Fruit fly (Drosophila melanogaster) whole organism: ENCODE data around the gene Gld2.

ENCODE experiments used
- EcR ChIP-seq, 2 experiments: fragments of >200 bp; optimal IDR thresholded peaks; 2 replicates each; lab custom pipeline; 2017; ENCODE audit warnings: missing biosample characterization in 2 of 2, missing genetic modification characterization in 2 of 2, missing genetic modification reagents in 2 of 2
- psq ChIP-seq: fragments of >200 bp; optimal IDR thresholded peaks from 2 replicates; lab custom pipeline; 2017

DNA sequence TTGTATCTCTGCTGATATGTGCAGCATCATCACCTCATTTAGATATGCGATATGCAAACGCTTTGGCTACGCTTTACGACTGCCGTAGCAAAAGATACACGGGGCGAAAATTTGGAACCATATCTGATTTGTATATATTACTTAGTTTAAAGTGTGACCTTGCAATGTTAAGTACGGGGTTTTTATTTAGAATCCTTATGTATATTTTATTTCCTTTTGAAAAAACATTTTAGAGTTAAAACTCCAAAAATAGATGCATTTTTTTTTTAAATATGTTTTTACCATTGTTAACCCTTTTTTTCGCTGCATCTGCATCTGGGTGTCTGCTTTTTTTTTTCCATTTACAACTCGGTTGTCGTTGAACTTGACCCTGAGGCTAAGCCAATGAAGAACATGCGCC lies 27.5 kb upstream of the Gld2 start:
- TF ChIP-seq EcR (GFP tag; optimal IDR thresholded peaks at IDR 0.05; lab: Kevin White, UChicago) (no peak), psq (no peak)
